Worm (Caenorhabditis elegans): Measurements from ENCODE around the gene F40G12.4.

- TF ChIP-seq W03F9.2 (tag; optimal IDR thresholded peaks at IDR 0.05) (no peak), dao-5 (tag; optimal IDR thresholded peaks at IDR 0.05) (no peak), him-1 (tag; optimal IDR thresholded peaks at IDR 0.05) (no peak)
Measured at ce11 chrV:14223141-14223540, 45.4 kb downstream of the F40G12.4 start.
